Worm (Caenorhabditis elegans): ENCODE measurements around the gene hst-1.

DNA sequence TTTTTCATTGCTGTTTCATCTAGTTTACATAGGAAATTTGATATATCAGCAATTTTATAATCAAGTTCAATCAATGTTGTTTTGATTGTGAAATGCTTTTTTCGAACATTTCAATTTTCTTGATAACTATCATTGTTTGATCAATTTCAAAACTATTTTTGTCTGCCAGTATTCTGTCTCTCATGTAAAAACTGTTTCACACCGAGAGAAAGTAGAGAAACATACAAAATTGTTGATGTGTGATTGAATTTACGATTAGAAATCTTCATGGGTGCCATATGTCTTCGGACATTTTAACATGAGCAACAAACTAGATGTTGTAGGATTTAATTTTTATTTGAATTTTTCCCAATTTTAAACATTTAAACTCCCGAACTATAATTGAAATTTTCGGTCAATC, 40.6 kb downstream of the hst-1 start, which contains the start of gene C49C8.2:
- TF ChIP-seq med-1 (GFP tag; optimal IDR thresholded peaks at IDR 0.05; ENCODE audit: insufficient read depth) (no peak), flt-1 (GFP tag; IDR thresholded peaks at IDR 0.05) (no peak), ref-1 (GFP tag; conservative IDR thresholded peaks at IDR 0.05) (no peak)

Measured in whole organism, midembryonic.